Worm (Caenorhabditis elegans): Measurements from ENCODE around the gene srt-5.

- TF ChIP-seq zag-1 (tag; optimal IDR thresholded peaks at IDR 0.05) (no peak), nfya-1 (tag; optimal IDR thresholded peaks at IDR 0.05; ENCODE audit: insufficient read depth) (no peak), elt-1 (tag; optimal IDR thresholded peaks at IDR 0.05) (no peak), R02D3.7 (tag; optimal IDR thresholded peaks at IDR 0.05) (no peak), tbx-2 (tag; optimal IDR thresholded peaks at IDR 0.05) (no peak), unc-39 (tag; optimal IDR thresholded peaks at IDR 0.05) (no peak), nhr-12 (tag; optimal IDR thresholded peaks at IDR 0.05) (no peak)
These were observed 26.8 kb upstream of the srt-5 start, which contains the start of gene str-68 for ce11 chrV:3107450-3107849.
